Worm (Caenorhabditis elegans) whole organism, late embryonic: ENCODE measurements around the gene sre-5.

Experiments used
- C38D4.7 ChIP-seq: fragments of 200-800 bp; sonication (Bioruptor generic); optimal IDR thresholded peaks from 2 replicates; lab custom pipeline; 2018; ENCODE audit warnings: mild to moderate bottlenecking, missing genetic modification characterization, moderate library complexity, missing compliant biosample characterization
- F13H6.1 ChIP-seq: sonication (generic microtip); optimal IDR thresholded peaks from 2 replicates; lab custom pipeline; 2016; ENCODE audit warnings: missing genetic modification characterization, missing compliant biosample characterization
- ama-1 ChIP-seq: fragments of 150-350 bp; optimal IDR thresholded peaks from 2 replicates; lab custom pipeline; 2014
- ceh-14 ChIP-seq: sonication (generic microtip); optimal IDR thresholded peaks from 2 replicates; lab custom pipeline; 2016; ENCODE audit warnings: missing genotype, missing genetic modification characterization, missing compliant biosample characterization
- elt-2 ChIP-seq: sonication (generic microtip); optimal IDR thresholded peaks from 2 replicates; lab custom pipeline; 2016; ENCODE audit warnings: missing genetic modification reagents, missing genetic modification characterization, missing compliant biosample characterization
- eyg-1 ChIP-seq: sonication (generic microtip); optimal IDR thresholded peaks from 2 replicates; lab custom pipeline; 2016; ENCODE audit warnings: missing genotype, missing genetic modification characterization, missing compliant biosample characterization
- fkh-10 ChIP-seq: fragments of 150-350 bp; optimal IDR thresholded peaks from 2 replicates; lab custom pipeline; 2014; ENCODE audit warnings: missing biosample characterization, missing genetic modification reagents, missing genetic modification characterization
- madf-2 ChIP-seq: sonication (generic microtip); optimal IDR thresholded peaks from 2 replicates; lab custom pipeline; 2017; ENCODE audit warnings: missing genetic modification characterization, missing compliant biosample characterization
- pha-4 ChIP-seq: fragments of 150-350 bp; optimal IDR thresholded peaks from 2 replicates; lab custom pipeline; 2018; ENCODE audit warnings: missing biosample characterization, missing genetic modification reagents, missing genetic modification characterization
- tbx-2 ChIP-seq: sonication (generic microtip); optimal IDR thresholded peaks from 2 replicates; lab custom pipeline; 2016; ENCODE audit warnings: missing genetic modification characterization, missing compliant biosample characterization
- unc-55 ChIP-seq: sonication (generic microtip); optimal IDR thresholded peaks from 2 replicates; lab custom pipeline; 2017; ENCODE audit warnings: missing biosample characterization, missing genetic modification reagents, missing genetic modification characterization
- unc-86 ChIP-seq: sonication (generic microtip); optimal IDR thresholded peaks from 2 replicates; lab custom pipeline; 2016; ENCODE audit warnings: missing genetic modification characterization, missing compliant biosample characterization
- ztf-16 ChIP-seq: sonication (generic microtip); optimal IDR thresholded peaks from 2 replicates; lab custom pipeline; 2017; ENCODE audit warnings: missing genetic modification characterization, missing compliant biosample characterization

DNA sequence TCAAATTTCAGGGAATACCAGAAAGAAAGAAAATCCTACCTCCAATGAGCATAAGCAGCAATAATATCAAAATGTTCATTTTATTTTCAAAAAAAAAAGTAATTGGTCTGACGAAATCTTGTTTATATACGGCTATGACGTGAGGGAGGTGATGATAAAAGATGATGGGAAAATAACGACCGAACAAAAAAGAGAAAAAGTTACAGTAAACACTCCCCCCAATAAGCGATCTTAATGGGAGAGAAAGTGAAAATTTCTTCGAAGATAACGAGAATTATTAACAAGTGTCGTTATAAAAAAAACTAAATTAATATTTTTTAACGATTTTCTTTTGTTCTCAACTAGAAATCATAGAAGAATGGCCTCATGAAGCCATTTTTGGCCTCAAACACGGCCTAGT lies 35.0 kb downstream of the sre-5 start, which contains the start of gene Y37E11B.7:
- no peak for TF ChIP-seq F13H6.1 (tag; lab: Kevin White, UChicago)
- no peak for TF ChIP-seq eyg-1 (tag; lab: Kevin White, UChicago)
- TF ChIP-seq ceh-14: no peak
- no peak for TF ChIP-seq ztf-16
- no peak for TF ChIP-seq elt-2
- TF ChIP-seq fkh-10 (GFP tag; lab: Kevin White, UChicago): no peak
- no peak for TF ChIP-seq tbx-2
- no peak for TF ChIP-seq ama-1 (lab: Kevin White, UChicago)
- TF ChIP-seq unc-55 (GFP tag; lab: Kevin White, UChicago): no peak
- no peak for TF ChIP-seq C38D4.7 (GFP tag; lab: Kevin White, UChicago)
- TF ChIP-seq madf-2 (tag; lab: Kevin White, UChicago): no peak
- no peak for TF ChIP-seq unc-86 (tag; lab: Kevin White, UChicago)
- no peak for TF ChIP-seq pha-4 (tag; lab: Kevin White, UChicago)
